Worm (Caenorhabditis elegans): Measurements from ENCODE around the gene acl-4.

The acl-4 gene

DNA sequence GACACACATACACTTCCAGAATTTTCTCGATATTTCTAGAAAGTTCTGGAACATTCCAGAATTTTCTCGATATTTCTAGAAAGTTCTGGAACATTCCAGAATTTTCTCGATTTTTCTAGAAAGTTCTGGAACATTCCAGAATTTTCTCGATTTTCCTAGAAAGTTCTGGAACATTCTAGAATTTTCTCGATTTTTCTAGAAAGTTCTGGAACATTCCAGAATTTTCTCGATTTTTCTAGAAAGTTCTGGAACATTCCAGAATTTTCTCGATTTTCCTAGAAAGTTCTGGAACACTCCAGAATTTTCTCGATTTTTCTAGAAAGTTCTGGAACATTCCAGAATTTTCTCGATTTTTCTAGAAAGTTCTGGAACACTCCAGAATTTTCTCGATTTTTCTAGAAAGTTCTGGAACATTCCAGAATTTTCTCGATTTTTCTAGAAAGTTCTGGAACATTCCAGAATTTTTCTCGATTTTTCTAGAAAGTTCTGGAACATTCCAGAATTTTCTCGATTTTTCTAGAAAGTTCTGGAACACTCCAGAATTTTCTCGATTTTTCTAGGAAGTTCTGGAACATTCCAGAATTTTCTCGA lies 12.3 kb downstream of the acl-4 start (continued):
- peak; percentile 56; the same call in 1 of the 2 replicates for TF ChIP-seq sea-2 (GFP tag; IDR thresholded peaks at IDR 0.05)
- peak; percentile 91; the same call in 1 of the 2 replicates for TF ChIP-seq Y56A3A.18 (GFP tag; IDR thresholded peaks at IDR 0.05)
- peak; percentile 98; the same call in 1 of the 2 replicates for TF ChIP-seq ztf-25 (GFP tag; IDR thresholded peaks at IDR 0.05)
- peak; percentile 91 for TF ChIP-seq madf-6 (GFP tag; IDR thresholded peaks at IDR 0.05)
- TF ChIP-seq bed-2 (GFP tag; IDR thresholded peaks at IDR 0.05), result 0 out of 2 replicates have a peak, but pooled peaks have one; percentile 57
- peak; percentile 98 for TF ChIP-seq rcor-1 (GFP tag; IDR thresholded peaks at IDR 0.05)
- peak; percentile 72 for TF ChIP-seq attf-3 (GFP tag; conservative IDR thresholded peaks at IDR 0.05)
- peak; percentile 97 for TF ChIP-seq Y95B8A.8 (GFP tag; IDR thresholded peaks at IDR 0.05)
- peak; percentile 2; the same call in 1 of the 2 replicates for TF ChIP-seq hmg-20 (GFP tag; IDR thresholded peaks at IDR 0.05)
- TF ChIP-seq Y79H2A.3 (GFP tag; conservative IDR thresholded peaks at IDR 0.05), result peak; percentile 94; the same call in 1 of the 2 replicates
- TF ChIP-seq dox-1 (GFP tag; IDR thresholded peaks at IDR 0.05), result peak; percentile 100
- TF ChIP-seq attf-6 (GFP tag; IDR thresholded peaks at IDR 0.05), result peak; percentile 92
- TF ChIP-seq hsf-1 (GFP tag; IDR thresholded peaks at IDR 0.05), result peak; percentile 100
- peak; percentile 42; the same call in 1 of the 2 replicates for TF ChIP-seq C17E4.6 (GFP tag; IDR thresholded peaks at IDR 0.05)
- peak; percentile 87 for TF ChIP-seq ceh-100 (GFP tag; IDR thresholded peaks at IDR 0.05)

DNA sequence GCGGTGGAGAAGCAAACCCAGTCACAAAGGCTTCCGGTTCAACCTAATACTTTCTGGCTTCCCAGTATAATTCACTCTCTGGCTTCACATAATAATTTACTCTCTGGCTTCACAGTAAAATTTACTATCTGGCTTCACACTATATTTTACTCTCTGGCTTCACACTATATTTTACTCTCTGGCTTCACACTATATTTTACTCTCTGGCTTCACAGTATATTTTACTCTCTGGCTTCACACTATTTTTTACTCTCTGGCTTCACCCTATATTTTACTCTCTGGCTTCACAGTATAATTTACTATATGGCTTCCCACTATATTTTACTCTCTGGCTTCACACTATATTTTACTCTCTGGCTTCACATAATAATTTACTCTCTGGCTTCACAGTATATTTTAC lies 13.4 kb downstream of the acl-4 start:
- TF ChIP-seq egrh-3 (GFP tag; IDR thresholded peaks at IDR 0.05) (peak; percentile 90), Y53F4B.3 (GFP tag; IDR thresholded peaks at IDR 0.05) (peak; percentile 61; the same call in 1 of the 2 replicates)

DNA sequence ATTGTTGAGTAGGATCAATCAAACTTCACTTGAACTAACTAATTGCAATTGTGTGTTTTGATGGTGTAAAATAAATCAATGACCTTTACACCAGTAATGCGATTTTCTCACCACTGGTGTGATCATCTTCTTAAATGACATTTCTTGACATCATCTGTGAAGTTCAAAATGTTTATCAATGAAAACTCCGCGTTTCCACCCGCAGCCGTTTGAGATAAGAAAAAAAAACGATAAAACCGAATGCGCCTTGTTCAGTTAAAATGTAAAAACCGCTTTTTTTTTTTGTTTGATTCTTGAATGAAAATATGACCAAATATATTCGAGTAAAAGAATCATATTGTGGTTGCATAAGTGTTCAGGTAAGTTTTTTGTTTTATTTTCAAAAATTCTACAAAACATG lies 18.6 kb downstream of the acl-4 start, which contains the start of gene Y102A11A.1:
TSS of gene Y102A11A.1 (plus strand) at position 223 of the 400 bp plus-strand sequence.
- TF ChIP-seq aptf-2 (GFP tag; conservative IDR thresholded peaks at IDR 0.05) (no peak), C17E4.6 (GFP tag; IDR thresholded peaks at IDR 0.05) (no peak), nhr-80 (tag; optimal IDR thresholded peaks at IDR 0.05) (peak; percentile 39), ekl-4 (GFP tag; IDR thresholded peaks at IDR 0.05) (no peak)

DNA sequence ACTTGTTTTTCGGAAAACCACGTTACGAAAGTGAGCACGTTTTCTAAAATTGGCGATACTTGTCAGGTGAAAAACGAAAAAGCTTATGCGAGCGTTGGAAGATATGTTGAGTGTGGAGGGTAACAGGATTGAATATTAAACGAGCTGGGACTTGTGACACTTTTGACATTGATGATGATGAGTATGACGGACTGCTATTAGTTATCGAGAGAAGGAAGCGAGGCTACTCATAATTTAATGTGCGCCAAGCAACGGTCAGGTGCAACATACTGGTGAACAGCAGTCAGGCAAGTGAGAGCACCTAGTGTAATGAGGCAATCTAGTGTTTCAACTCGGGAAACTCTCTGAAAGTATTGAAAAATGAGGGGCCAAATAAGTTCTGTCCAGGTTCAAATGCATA lies 20.0 kb downstream of the acl-4 start:
- TF ChIP-seq gei-17 (GFP tag; optimal IDR thresholded peaks at IDR 0.05) (no peak), ceh-27 (GFP tag; optimal IDR thresholded peaks at IDR 0.05) (no peak), ztf-6 (GFP tag; IDR thresholded peaks at IDR 0.05) (no peak), F55B11.4 (tag; optimal IDR thresholded peaks at IDR 0.05; ENCODE audit: borderline replicate concordance, insufficient read depth) (no peak), ccch-3 (GFP tag; optimal IDR thresholded peaks at IDR 0.05) (no peak), lsy-27 (tag; optimal IDR thresholded peaks at IDR 0.05; ENCODE audit: borderline replicate concordance, insufficient read depth) (no peak), mxl-1 (tag; optimal IDR thresholded peaks at IDR 0.05) (no peak), D2030.7 (GFP tag; IDR thresholded peaks at IDR 0.05) (no peak), B0035.1 (tag; optimal IDR thresholded peaks at IDR 0.05) (no peak)

DNA sequence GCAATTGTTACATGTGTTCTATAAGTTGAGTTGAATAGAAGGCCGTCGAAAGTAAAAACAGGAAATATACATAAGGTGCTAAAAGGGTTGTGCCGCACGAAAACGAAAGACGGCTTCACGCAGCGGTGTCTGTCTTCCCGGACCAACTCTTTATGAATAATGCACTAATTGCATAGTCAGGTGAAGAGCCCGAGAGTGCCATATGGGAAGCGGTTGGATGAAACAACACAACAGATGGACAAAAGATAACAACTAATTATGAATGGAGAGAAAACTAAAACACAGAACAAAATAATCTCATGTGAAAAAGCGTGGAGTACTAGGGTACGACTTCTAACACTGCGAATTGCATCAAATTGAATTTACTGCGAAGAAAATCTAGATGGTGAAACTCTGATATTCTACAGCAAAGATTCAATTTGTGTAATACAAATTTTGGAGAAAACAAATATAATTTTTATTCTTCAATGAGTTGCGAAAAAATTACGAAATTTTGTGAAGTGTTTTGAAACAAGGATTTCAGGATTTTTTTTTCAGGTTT lies 21.3 kb downstream of the acl-4 start:
- TF ChIP-seq madf-3 (GFP tag; IDR thresholded peaks at IDR 0.05), result no peak
- TF ChIP-seq F57C9.4 (tag; optimal IDR thresholded peaks at IDR 0.05), result no peak
- no peak for TF ChIP-seq lsl-1 (GFP tag; optimal IDR thresholded peaks at IDR 0.05)
- no peak for TF ChIP-seq cebp-1 (GFP tag; IDR thresholded peaks at IDR 0.05)
- TF ChIP-seq cebp-1 (tag; optimal IDR thresholded peaks at IDR 0.05), result no peak
- TF ChIP-seq aptf-3 (GFP tag; IDR thresholded peaks at IDR 0.05), result no peak
- TF ChIP-seq aptf-2 (GFP tag; conservative IDR thresholded peaks at IDR 0.05), result no peak
- TF ChIP-seq ceh-27 (GFP tag; optimal IDR thresholded peaks at IDR 0.05), result no peak
- no peak for TF ChIP-seq C06A6.2 (GFP tag; conservative IDR thresholded peaks at IDR 0.05)
- no peak for TF ChIP-seq F10E7.11 (tag; optimal IDR thresholded peaks at IDR 0.05)
- TF ChIP-seq ceh-79 (tag; optimal IDR thresholded peaks at IDR 0.05), result no peak
- TF ChIP-seq F23B12.7 (tag; optimal IDR thresholded peaks at IDR 0.05; ENCODE audit: insufficient read depth), result no peak
- TF ChIP-seq attf-3 (GFP tag; conservative IDR thresholded peaks at IDR 0.05), result no peak
- TF ChIP-seq him-1 (tag; optimal IDR thresholded peaks at IDR 0.05), result no peak
- no peak for TF ChIP-seq tbp1 (GFP tag; optimal IDR thresholded peaks at IDR 0.05)
- no peak for TF ChIP-seq die-1 (tag; optimal IDR thresholded peaks at IDR 0.05)

All from whole organism, young adult.